Worm (Caenorhabditis elegans): Measurements from ENCODE around the gene flp-10.

The flp-10 gene

ce11 chrIV:7830151-7830550 is 38.6 kb upstream of the flp-10 start, which contains the start of gene mvb-12 (continued):
- TF ChIP-seq spr-1 (tag; optimal IDR thresholded peaks at IDR 0.05) (no peak), nhr-77 (tag; optimal IDR thresholded peaks at IDR 0.05) (no peak), ztf-11 (tag; optimal IDR thresholded peaks at IDR 0.05) (no peak), ceh-32 (tag; optimal IDR thresholded peaks at IDR 0.05; ENCODE audit: poor library complexity) (no peak), snpc-1.2 (GFP tag; IDR thresholded peaks at IDR 0.05) (no peak), lir-3 (tag; optimal IDR thresholded peaks at IDR 0.05) (no peak), nhr-102 (tag; optimal IDR thresholded peaks at IDR 0.05) (no peak), T20F7.1 (GFP tag; optimal IDR thresholded peaks at IDR 0.05) (no peak), mdl-1 (tag; optimal IDR thresholded peaks at IDR 0.05) (peak in 1 of 2 experiments; percentile 30), ceh-20 (GFP tag; IDR thresholded peaks at IDR 0.05) (no peak), tra-1 (GFP tag; IDR thresholded peaks at IDR 0.05) (no peak), cey-2 (tag; optimal IDR thresholded peaks at IDR 0.05; ENCODE audit: borderline replicate concordance, insufficient read depth) (no peak), jun-1 (tag; optimal IDR thresholded peaks at IDR 0.05) (no peak), F26F4.8 (GFP tag; conservative IDR thresholded peaks at IDR 0.05) (no peak), hif-1 (tag; optimal IDR thresholded peaks at IDR 0.05) (no peak), mdt-29 (GFP tag; IDR thresholded peaks at IDR 0.05) (no peak), nhr-76 (tag; optimal IDR thresholded peaks at IDR 0.05) (no peak), dmd-8 (GFP tag; IDR thresholded peaks at IDR 0.05) (no peak), spr-3 (GFP tag; optimal IDR thresholded peaks at IDR 0.05) (no peak), Y75B8A.6 (GFP tag; IDR thresholded peaks at IDR 0.05) (no peak), daf-16 (GFP tag; optimal IDR thresholded peaks at IDR 0.05) (no peak), daf-16 (tag; optimal IDR thresholded peaks at IDR 0.05) (peak; percentile 84)

ce11 chrIV:7834625-7835228 is 34.0 kb upstream of the flp-10 start, which contains the start of gene erp-44.2:
erp-44.2 (minus strand) TSS chrIV:7834675.
- no peak for TF ChIP-seq dve-1 (tag; optimal IDR thresholded peaks at IDR 0.05; ENCODE audit: insufficient read depth)
- no peak for TF ChIP-seq nhr-102 (tag; optimal IDR thresholded peaks at IDR 0.05)
- TF ChIP-seq aha-1 (tag), result peak; percentile 34

ce11 chrIV:7836030-7836429 is 32.7 kb upstream of the flp-10 start:
- TF ChIP-seq snpc-1.2 (GFP tag; IDR thresholded peaks at IDR 0.05), result no peak
- peak; percentile 33 for TF ChIP-seq mxl-3 (GFP tag; optimal IDR thresholded peaks at IDR 0.05)
- TF ChIP-seq madf-9 (GFP tag; conservative IDR thresholded peaks at IDR 0.05), result no peak
- TF ChIP-seq ceh-32 (tag; optimal IDR thresholded peaks at IDR 0.05; ENCODE audit: poor library complexity), result no peak
- no peak for TF ChIP-seq mes-2 (tag; optimal IDR thresholded peaks at IDR 0.05; ENCODE audit: poor library complexity, severe bottlenecking)
- peak; percentile 47 for TF ChIP-seq nhr-25 (tag; optimal IDR thresholded peaks at IDR 0.05; ENCODE audit: borderline replicate concordance, insufficient read depth)
- TF ChIP-seq D1046.2 (GFP tag; IDR thresholded peaks at IDR 0.05), result no peak
- TF ChIP-seq mdl-1 (tag; optimal IDR thresholded peaks at IDR 0.05), result peak in 1 of 2 experiments; percentile 0
- no peak for TF ChIP-seq lin-13 (GFP tag; optimal IDR thresholded peaks at IDR 0.05)
- no peak for TF ChIP-seq ztf-11 (tag; optimal IDR thresholded peaks at IDR 0.05)
- TF ChIP-seq nhr-28 (tag; optimal IDR thresholded peaks at IDR 0.05), result peak; percentile 83
- no peak for TF ChIP-seq ztf-7 (tag; optimal IDR thresholded peaks at IDR 0.05)
- no peak for TF ChIP-seq egl-27 (tag; optimal IDR thresholded peaks at IDR 0.05)
- no peak for TF ChIP-seq ceh-20 (GFP tag; IDR thresholded peaks at IDR 0.05)
- TF ChIP-seq mdt-29 (GFP tag; IDR thresholded peaks at IDR 0.05), result no peak
- TF ChIP-seq dpl-1 (GFP tag; optimal IDR thresholded peaks at IDR 0.05), result no peak
- TF ChIP-seq daf-16 (GFP tag; optimal IDR thresholded peaks at IDR 0.05), result no peak
- no peak for TF ChIP-seq daf-16 (tag; optimal IDR thresholded peaks at IDR 0.05)
- no peak for TF ChIP-seq hlh-30 (tag; optimal IDR thresholded peaks at IDR 0.05; ENCODE audit: insufficient read depth)
- no peak for TF ChIP-seq zfp-2 (tag; optimal IDR thresholded peaks at IDR 0.05)
- TF ChIP-seq ceh-44 (GFP tag; IDR thresholded peaks at IDR 0.05), result no peak
- no peak for TF ChIP-seq Y75B8A.6 (GFP tag; IDR thresholded peaks at IDR 0.05)
- peak in 1 of 2 experiments; percentile 18 for TF ChIP-seq lsy-2 (tag; optimal IDR thresholded peaks at IDR 0.05)
- no peak for TF ChIP-seq spr-3 (GFP tag; optimal IDR thresholded peaks at IDR 0.05)
